Fruit fly (Drosophila melanogaster): ENCODE measurements around the gene lost.

lost gene

DNA sequence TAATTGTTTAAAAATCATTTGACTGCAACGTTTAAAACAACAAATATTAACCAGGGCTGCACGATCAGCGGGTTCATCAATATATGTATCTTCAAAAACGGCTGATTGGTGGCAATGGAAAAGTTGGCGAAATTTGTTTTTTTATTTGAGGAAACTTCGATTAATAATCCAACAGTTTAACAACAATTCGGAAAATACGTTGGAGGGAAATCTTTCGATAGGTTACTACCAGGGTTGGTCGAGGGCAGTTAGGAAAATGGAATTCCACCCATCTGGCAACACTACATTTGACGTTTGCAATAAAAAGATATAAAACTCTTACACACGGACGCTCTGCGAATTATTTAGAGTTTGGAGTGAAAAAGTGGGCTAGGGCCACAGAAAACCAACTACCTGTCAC is 34.2 kb downstream of the lost start, which contains the start of the genes Lipt2 and CG14650 (continued):
- TF ChIP-seq CG9727 (GFP tag; optimal IDR thresholded peaks at IDR 0.05) (peak; percentile 33), fd3F (GFP tag; optimal IDR thresholded peaks at IDR 0.05) (peak; percentile 22), maf-S (GFP tag; optimal IDR thresholded peaks at IDR 0.05) (peak; percentile 12), unc-4 (GFP tag; IDR thresholded peaks at IDR 0.05; ENCODE audit: partially characterized antibody) (peak; percentile 62), gcm (GFP tag; optimal IDR thresholded peaks at IDR 0.05) (peak; percentile 36), CG11247 (GFP tag; IDR thresholded peaks at IDR 0.05) (0 out of 2 replicates have a peak, but pooled peaks have one; percentile 26), Mrtf (GFP tag; IDR thresholded peaks at IDR 0.05) (no peak), pb (GFP tag; optimal IDR thresholded peaks at IDR 0.05) (peak; percentile 33), crp (GFP tag; optimal IDR thresholded peaks at IDR 0.05) (peak in 1 of 2 experiments; percentile 37), pnt (GFP tag; optimal IDR thresholded peaks at IDR 0.05) (peak; percentile 65), Bgb (GFP tag; IDR thresholded peaks at IDR 0.05; ENCODE audit: partially characterized antibody) (0 out of 2 replicates have a peak, but pooled peaks have one; percentile 21), br (optimal IDR thresholded peaks at IDR 0.05) (no peak), crc (GFP tag; optimal IDR thresholded peaks at IDR 0.05) (peak; percentile 38), B-H1 (GFP tag; IDR thresholded peaks at IDR 0.05) (no peak), CG15269 (tag; optimal IDR thresholded peaks at IDR 0.05) (no peak), dm (GFP tag; optimal IDR thresholded peaks at IDR 0.05) (peak; percentile 68), tin (GFP tag; optimal IDR thresholded peaks at IDR 0.05) (peak; percentile 49), dmrt11E (tag; optimal IDR thresholded peaks at IDR 0.05) (peak; percentile 50), CG8089 (GFP tag; optimal IDR thresholded peaks at IDR 0.05) (peak; percentile 61), kay (GFP tag; optimal IDR thresholded peaks at IDR 0.05) (peak; percentile 34), HmgZ (tag; optimal IDR thresholded peaks at IDR 0.05) (peak; percentile 86), bcd (GFP tag; optimal IDR thresholded peaks at IDR 0.05) (peak; percentile 33), pan (optimal IDR thresholded peaks at IDR 0.05) (no peak), pan (GFP tag; optimal IDR thresholded peaks at IDR 0.05 in 1 of 2, IDR thresholded peaks at IDR 0.05 in 1 of 2) (peak in 1 of 2 experiments; percentile 49), PHDP (tag; optimal IDR thresholded peaks at IDR 0.05) (peak; percentile 33), Lhr (GFP tag; optimal IDR thresholded peaks at IDR 0.05) (peak; percentile 31), en (GFP tag; optimal IDR thresholded peaks at IDR 0.05) (peak; percentile 46), shn (GFP tag; optimal IDR thresholded peaks at IDR 0.05) (peak; percentile 63), CG17829 (tag; optimal IDR thresholded peaks at IDR 0.05) (peak; percentile 66), slbo (GFP tag; IDR thresholded peaks at IDR 0.05) (peak; percentile 72), CG18476 (GFP tag; optimal IDR thresholded peaks at IDR 0.05) (peak; percentile 19), E2f1 (GFP tag; IDR thresholded peaks at IDR 0.05) (0 out of 2 replicates have a peak, but pooled peaks have one; percentile 9), ftz-f1 (GFP tag; optimal IDR thresholded peaks at IDR 0.05) (peak; percentile 36), CG7556 (GFP tag; optimal IDR thresholded peaks at IDR 0.05) (peak; percentile 10), CG12744 (GFP tag; optimal IDR thresholded peaks at IDR 0.05) (peak; percentile 50), CG2199 (GFP tag; IDR thresholded peaks at IDR 0.05) (no peak), CG10462 (GFP tag; optimal IDR thresholded peaks at IDR 0.05) (peak; percentile 21), Usf (GFP tag; optimal IDR thresholded peaks at IDR 0.05) (no peak), C15 (GFP tag; IDR thresholded peaks at IDR 0.05) (no peak), CG5953 (GFP tag; IDR thresholded peaks at IDR 0.05) (no peak), D (optimal IDR thresholded peaks at IDR 0.05) (no peak), D (GFP tag; optimal IDR thresholded peaks at IDR 0.05) (no peak), CG9797 (GFP tag; optimal IDR thresholded peaks at IDR 0.05) (peak; percentile 59), NC2α (GFP tag; optimal IDR thresholded peaks at IDR 0.05) (peak; percentile 8), MBD-R2 (GFP tag; IDR thresholded peaks at IDR 0.05) (peak; percentile 88), CG6854 (GFP tag; optimal IDR thresholded peaks at IDR 0.05) (no peak), grn (GFP tag; optimal IDR thresholded peaks at IDR 0.05) (no peak), chif (GFP tag; optimal IDR thresholded peaks at IDR 0.05) (peak; percentile 36 to 55), Fer3 (tag; optimal IDR thresholded peaks at IDR 0.05) (peak; percentile 15), CG34422 (GFP tag; IDR thresholded peaks at IDR 0.05) (0 out of 3 replicates have a peak, but pooled peaks have one; percentile 28), CG18619 (GFP tag; optimal IDR thresholded peaks at IDR 0.05) (peak; percentile 1), CG1602 (GFP tag; optimal IDR thresholded peaks at IDR 0.05) (peak; percentile 50)

Measured in whole organism, embryonic.